Worm (Caenorhabditis elegans) whole organism, mixed stage, embryonic: ENCODE measurements around the gene scrm-3.

Source experiments
- M03D4.4 ChIP-seq: sonication (generic microtip); optimal IDR thresholded peaks from 2 replicates; lab custom pipeline; 2017; ENCODE audit warnings: mild to moderate bottlenecking, missing genetic modification characterization, missing compliant biosample characterization
- bed-3 ChIP-seq: fragments of 200-800 bp; sonication (Bioruptor generic); optimal IDR thresholded peaks from 3 replicates; lab custom pipeline; 2018; ENCODE audit warnings: mild to moderate bottlenecking, missing genetic modification characterization, moderate library complexity, missing compliant biosample characterization
- blmp-1 ChIP-seq: fragments of 150-350 bp; optimal IDR thresholded peaks from 2 replicates; lab custom pipeline; 2014; ENCODE audit warnings: missing biosample characterization, missing genetic modification characterization
- ceh-43 ChIP-seq: fragments of 200-800 bp; sonication (Bioruptor generic); optimal IDR thresholded peaks from 2 replicates; lab custom pipeline; 2018; ENCODE audit warnings: mild to moderate bottlenecking, missing genetic modification characterization, moderate library complexity, missing compliant biosample characterization
- ces-1 ChIP-seq: fragments of 150-350 bp; optimal IDR thresholded peaks from 2 replicates; lab custom pipeline; 2014; ENCODE audit warnings: missing biosample characterization, missing genetic modification reagents, missing genetic modification characterization
- cnd-1 ChIP-seq: fragments of 200-800 bp; sonication (Bioruptor generic); optimal IDR thresholded peaks from 2 replicates; lab custom pipeline; 2018; ENCODE audit warnings: mild to moderate bottlenecking, missing genetic modification characterization, missing compliant biosample characterization
- drap-1 ChIP-seq: fragments of 200-800 bp; sonication (Bioruptor generic); optimal IDR thresholded peaks from 3 replicates; lab custom pipeline; 2018; ENCODE audit warnings: mild to moderate bottlenecking, missing genetic modification characterization, missing compliant biosample characterization
- elt-1 ChIP-seq: sonication (generic microtip); optimal IDR thresholded peaks from 2 replicates; lab custom pipeline; 2017; ENCODE audit warnings: missing genetic modification characterization, mild to moderate bottlenecking, missing compliant biosample characterization, antibody characterized with exemption, moderate library complexity, borderline replicate concordance; ENCODE audit not compliant: insufficient read depth
- elt-3 ChIP-seq: fragments of 150-350 bp; optimal IDR thresholded peaks from 2 replicates; lab custom pipeline; 2014; ENCODE audit warnings: missing biosample characterization, missing genetic modification characterization
- flh-1 ChIP-seq: fragments of 200-800 bp; sonication (Bioruptor generic); optimal IDR thresholded peaks from 2 replicates; lab custom pipeline; 2018; ENCODE audit warnings: mild to moderate bottlenecking, missing genetic modification characterization, moderate library complexity, missing compliant biosample characterization
- hlh-1 ChIP-seq: fragments of 150-350 bp; optimal IDR thresholded peaks from 2 replicates; lab custom pipeline; 2014; ENCODE audit warnings: missing biosample characterization, missing genetic modification reagents, missing genetic modification characterization
- lin-32 ChIP-seq: fragments of 200-800 bp; sonication (Bioruptor generic); optimal IDR thresholded peaks from 2 replicates; lab custom pipeline; 2018; ENCODE audit warnings: mild to moderate bottlenecking, missing genetic modification characterization, missing compliant biosample characterization
- lsy-2 ChIP-seq: fragments of 150-350 bp; optimal IDR thresholded peaks from 2 replicates; lab custom pipeline; 2014; ENCODE audit warnings: missing biosample characterization, missing genetic modification characterization
- mep-1 ChIP-seq: fragments of 150-350 bp; optimal IDR thresholded peaks from 2 replicates; lab custom pipeline; 2017; ENCODE audit warnings: missing biosample characterization, missing genetic modification reagents, missing genetic modification characterization, inconsistent platforms
- mls-2 ChIP-seq: sonication (generic microtip); optimal IDR thresholded peaks from 2 replicates; lab custom pipeline; 2016; ENCODE audit warnings: mild to moderate bottlenecking, missing genetic modification characterization, moderate library complexity, missing compliant biosample characterization
- nhr-12 ChIP-seq: fragments of 150-350 bp; optimal IDR thresholded peaks from 2 replicates; lab custom pipeline; 2014; ENCODE audit warnings: missing biosample characterization, missing genetic modification characterization
- nhr-2 ChIP-seq: fragments of 150-350 bp; optimal IDR thresholded peaks from 2 replicates; lab custom pipeline; 2014; ENCODE audit warnings: missing biosample characterization, missing genetic modification characterization
- nhr-237 ChIP-seq: fragments of 150-350 bp; optimal IDR thresholded peaks from 2 replicates; lab custom pipeline; 2014; ENCODE audit warnings: missing biosample characterization, missing genetic modification characterization
- nhr-28 ChIP-seq: fragments of 150-350 bp; optimal IDR thresholded peaks from 2 replicates; lab custom pipeline; 2014; ENCODE audit warnings: missing biosample characterization, missing genetic modification characterization
- nhr-76 ChIP-seq: sonication (generic microtip); optimal IDR thresholded peaks from 2 replicates; lab custom pipeline; 2017; ENCODE audit warnings: missing biosample characterization, missing genetic modification characterization
- pha-4 ChIP-seq: fragments of 150-350 bp; optimal IDR thresholded peaks from 2 replicates; lab custom pipeline; 2018; ENCODE audit warnings: missing biosample characterization, missing genetic modification reagents, missing genetic modification characterization
- sem-2 ChIP-seq: fragments of 200-800 bp; sonication (Bioruptor generic); optimal IDR thresholded peaks from 2 replicates; lab custom pipeline; 2018; ENCODE audit warnings: mild to moderate bottlenecking, missing genetic modification characterization, missing compliant biosample characterization
- snpc-4 ChIP-seq: fragments of 150-350 bp; optimal IDR thresholded peaks from 2 replicates; lab custom pipeline; 2014; ENCODE audit warnings: missing biosample characterization, missing genetic modification characterization
- sptf-1 ChIP-seq: sonication (generic microtip); optimal IDR thresholded peaks from 2 replicates; lab custom pipeline; 2017; ENCODE audit warnings: mild to moderate bottlenecking, missing genetic modification characterization, moderate library complexity, missing compliant biosample characterization
- unc-120 ChIP-seq: sonication (generic microtip); optimal IDR thresholded peaks from 2 replicates; lab custom pipeline; 2017; ENCODE audit warnings: missing genetic modification characterization, missing compliant biosample characterization; ENCODE audit not compliant: poor library complexity, severe bottlenecking
- unc-39 ChIP-seq: fragments of 150-350 bp; optimal IDR thresholded peaks from 2 replicates; lab custom pipeline; 2014; ENCODE audit warnings: missing biosample characterization, missing genetic modification characterization
- unc-62 ChIP-seq: fragments of 150-350 bp; optimal IDR thresholded peaks from 2 replicates; lab custom pipeline; 2014; ENCODE audit warnings: missing biosample characterization, missing genetic modification reagents, missing genetic modification characterization
- zip-8 ChIP-seq: fragments of 150-350 bp; optimal IDR thresholded peaks from 2 replicates; lab custom pipeline; 2014; ENCODE audit warnings: missing biosample characterization, missing genetic modification characterization
- ztf-11 ChIP-seq: fragments of 150-350 bp; optimal IDR thresholded peaks from 2 replicates; lab custom pipeline; 2014; ENCODE audit warnings: missing biosample characterization, missing genetic modification characterization

scrm-3 gene

DNA sequence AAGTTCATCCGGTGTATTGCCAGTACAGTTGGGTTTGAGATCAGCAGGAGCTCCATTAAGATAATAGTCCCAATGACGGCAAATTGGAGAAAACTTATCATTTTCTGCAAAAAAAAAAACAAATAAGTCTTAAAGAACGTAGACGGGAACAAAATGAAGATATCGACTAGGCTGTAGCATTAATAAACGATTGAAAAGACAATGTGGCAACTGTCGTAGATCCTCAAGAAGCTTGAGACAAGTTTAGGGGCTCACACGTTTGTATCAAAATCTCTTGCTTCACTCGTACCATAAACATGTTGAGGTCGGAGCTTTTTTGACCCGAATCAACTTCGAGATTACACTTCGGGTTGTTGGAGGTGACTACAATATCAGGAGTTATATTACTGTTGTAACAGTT is 37.0 kb downstream of the scrm-3 start, which contains the start of gene F35F10.14:
Gene F35F10.14, minus strand, starts transcription at position 101 of the 400 bp plus-strand sequence.
- TF ChIP-seq unc-39 (tag; lab: Kevin White, UChicago) (no peak), flh-1 (no peak), M03D4.4 (tag; lab: Kevin White, UChicago) (no peak), zip-8 (tag; lab: Kevin White, UChicago) (no peak), nhr-12 (tag; lab: Kevin White, UChicago) (no peak), mep-1 (tag; lab: Kevin White, UChicago) (no peak), cnd-1 (tag; lab: Kevin White, UChicago) (no peak), bed-3 (GFP tag; lab: Kevin White, UChicago) (no peak), drap-1 (GFP tag; lab: Kevin White, UChicago) (no peak), blmp-1 (tag; lab: Kevin White, UChicago) (no peak), mls-2 (no peak), sptf-1 (tag; lab: Kevin White, UChicago) (no peak), pha-4 (no peak), nhr-28 (tag; lab: Kevin White, UChicago) (no peak), unc-120 (no peak)

DNA sequence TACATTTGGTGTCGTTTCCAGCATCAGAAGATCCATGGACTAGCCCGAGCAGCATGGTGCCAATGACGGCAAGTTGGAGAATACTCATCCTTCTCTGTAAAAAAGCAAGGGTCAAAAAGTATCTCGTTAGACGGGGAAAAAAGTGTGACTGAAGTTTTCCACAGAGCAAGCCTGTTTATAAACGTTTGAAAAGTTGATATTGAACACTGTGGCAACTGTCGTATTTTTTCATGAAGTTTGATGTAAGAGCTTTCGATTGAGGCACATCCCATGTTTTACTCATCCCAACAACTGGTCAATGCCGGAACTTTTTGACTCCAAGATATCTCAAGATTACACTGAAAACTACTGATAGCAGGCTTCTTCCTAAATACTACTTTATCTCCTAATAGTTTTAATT is 38.0 kb downstream of the scrm-3 start, which contains the start of gene F35F10.13:
Gene F35F10.13, minus strand, starts transcription at position 101 of the 400 bp plus-strand sequence.
- TF ChIP-seq M03D4.4 (tag; lab: Kevin White, UChicago), result no peak
- TF ChIP-seq ztf-11 (tag; lab: Kevin White, UChicago), result no peak
- no peak for TF ChIP-seq elt-3 (tag; lab: Kevin White, UChicago)
- TF ChIP-seq ceh-43 (GFP tag; lab: Kevin White, UChicago), result no peak
- TF ChIP-seq drap-1 (GFP tag; lab: Kevin White, UChicago), result no peak
- no peak for TF ChIP-seq unc-39 (tag; lab: Kevin White, UChicago)
- no peak for TF ChIP-seq lsy-2 (tag; lab: Kevin White, UChicago)
- no peak for TF ChIP-seq nhr-76 (tag; lab: Kevin White, UChicago)
- no peak for TF ChIP-seq zip-8 (tag; lab: Kevin White, UChicago)
- no peak for TF ChIP-seq nhr-237 (tag; lab: Kevin White, UChicago)
- TF ChIP-seq ces-1 (GFP tag; lab: Kevin White, UChicago), result no peak
- no peak for TF ChIP-seq snpc-4 (tag; lab: Kevin White, UChicago)
- no peak for TF ChIP-seq sem-2
- no peak for TF ChIP-seq pha-4
- TF ChIP-seq, all 35 proteins: peak for 0

DNA sequence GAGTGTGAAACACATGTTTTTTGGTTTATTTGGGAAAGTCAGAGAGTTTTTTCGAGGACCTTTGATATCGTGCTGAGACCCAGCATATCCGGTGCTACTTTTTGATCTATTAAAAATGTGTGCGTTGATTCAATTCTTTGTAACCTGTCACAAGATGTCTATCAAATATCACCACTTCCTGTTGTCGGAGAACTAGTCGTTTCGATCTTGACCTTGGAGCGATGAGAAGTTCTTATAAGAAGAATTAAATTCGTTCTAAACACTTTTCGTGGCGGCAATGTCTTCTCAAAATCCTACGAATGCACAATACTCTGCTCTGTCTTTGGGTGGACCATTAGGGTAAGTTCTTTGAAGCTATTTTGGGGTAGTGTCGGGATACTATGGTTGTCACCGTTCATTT is 40.9 kb downstream of the scrm-3 start, which contains the start of gene F35F10.1:
Gene F35F10.1, plus strand, starts transcription at position 200 of the 400 bp plus-strand sequence.
- TF ChIP-seq lin-32 (GFP tag; lab: Kevin White, UChicago) (no peak), nhr-76 (tag; lab: Kevin White, UChicago) (no peak), unc-62 (GFP tag; lab: Kevin White, UChicago) (no peak), ces-1 (GFP tag; lab: Kevin White, UChicago) (no peak), blmp-1 (tag; lab: Kevin White, UChicago) (no peak), zip-8 (tag; lab: Kevin White, UChicago) (no peak), nhr-2 (tag; lab: Kevin White, UChicago) (no peak)

DNA sequence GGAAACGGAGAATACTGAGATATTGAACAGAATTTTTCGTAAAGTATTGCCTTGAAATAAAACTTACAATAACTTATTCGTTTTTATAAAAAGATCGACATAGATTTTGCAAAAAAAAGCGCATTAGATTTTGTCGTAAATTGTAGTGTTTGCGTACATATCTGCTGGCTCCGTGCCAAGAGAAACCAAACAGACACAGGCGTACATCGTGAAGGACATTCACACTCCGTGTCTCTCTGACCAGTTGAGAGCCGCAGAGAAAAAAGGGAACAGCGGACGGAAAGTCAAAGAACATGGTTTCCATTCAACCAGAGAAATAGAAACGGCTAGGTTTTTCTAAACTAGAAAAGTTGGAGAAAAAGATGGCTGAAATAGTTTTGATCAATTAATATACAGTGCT is 41.7 kb downstream of the scrm-3 start, which contains the start of gene arrd-19:
Gene arrd-19, minus strand, starts transcription at position 209 of the 400 bp plus-strand sequence.
- TF ChIP-seq hlh-1 (tag; lab: Kevin White, UChicago) (peak; percentile 49), nhr-237 (tag; lab: Kevin White, UChicago) (peak; percentile 19), mep-1 (tag; lab: Kevin White, UChicago) (peak; percentile 4), cnd-1 (tag; lab: Kevin White, UChicago) (no peak)

DNA sequence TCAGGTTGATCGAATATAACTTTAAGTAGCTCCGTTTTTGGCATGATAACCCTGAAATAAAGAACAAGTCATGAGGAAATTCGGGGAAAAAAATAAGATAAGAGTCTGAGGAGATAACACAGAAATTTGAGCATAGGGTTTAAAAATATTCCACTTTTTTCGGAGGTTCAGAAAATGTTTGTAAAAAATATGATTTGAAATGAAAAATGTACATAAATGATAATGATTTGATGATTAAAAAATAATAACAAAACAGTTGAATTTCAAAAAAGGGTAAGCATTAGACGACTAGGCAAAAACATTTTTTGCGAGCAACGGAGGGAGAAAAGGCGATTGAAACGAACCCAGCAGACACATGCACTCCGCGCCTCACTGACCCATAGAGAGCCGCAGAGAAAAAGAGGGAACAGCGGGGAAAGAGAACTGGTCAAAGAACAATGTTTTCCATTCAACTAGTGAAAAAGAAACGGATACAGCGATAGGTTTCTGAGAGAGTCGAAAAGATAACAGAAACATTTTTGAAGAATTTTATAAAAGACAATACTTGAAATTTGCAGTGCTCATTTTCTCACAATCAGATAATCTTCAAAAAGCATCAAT is 44.8 kb downstream of the scrm-3 start, which contains the start of gene arrd-18:
Gene arrd-18, minus strand, starts transcription at position 51 of the 600 bp plus-strand sequence.
- TF ChIP-seq ces-1 (GFP tag; lab: Kevin White, UChicago) (peak; percentile 10), elt-1 (tag; lab: Kevin White, UChicago) (no peak), lin-32 (GFP tag; lab: Kevin White, UChicago) (no peak), hlh-1 (tag; lab: Kevin White, UChicago) (peak; percentile 3), mls-2 (no peak), pha-4 (no peak), nhr-28 (tag; lab: Kevin White, UChicago) (no peak), snpc-4 (tag; lab: Kevin White, UChicago) (no peak), nhr-237 (tag; lab: Kevin White, UChicago) (no peak)
